Worm (Caenorhabditis elegans) whole organism, L2 larva: Measurements from ENCODE around the gene R12G8.1.
A peak's percentile ranks its signal among the peaks of the same experiment; 100 is the strongest.

Experiments used
- C34F6.9 ChIP-seq: fragments of 150-350 bp; optimal IDR thresholded peaks from 2 replicates; lab custom pipeline; 2014; ENCODE audit warnings: missing biosample characterization, missing genetic modification characterization
- F13H6.1 ChIP-seq: sonication (generic microtip); optimal IDR thresholded peaks from 2 replicates; lab custom pipeline; 2016; ENCODE audit warnings: missing genetic modification characterization, missing compliant biosample characterization
- R02D3.7 ChIP-seq: fragments of 150-350 bp; optimal IDR thresholded peaks from 2 replicates; lab custom pipeline; 2014; ENCODE audit warnings: missing biosample characterization, missing genetic modification characterization
- Y55F3AM.14 ChIP-seq: fragments of 200-800 bp; sonication (Bioruptor generic); optimal IDR thresholded peaks from 2 replicates; lab custom pipeline; 2018; ENCODE audit warnings: mild to moderate bottlenecking, missing genetic modification characterization, missing compliant biosample characterization
- ZK546.5 ChIP-seq: sonication (generic microtip); optimal IDR thresholded peaks from 2 replicates; lab custom pipeline; 2017; ENCODE audit warnings: missing biosample characterization, missing genetic modification characterization
- aly-2 ChIP-seq: fragments of 150-350 bp; optimal IDR thresholded peaks from 2 replicates; lab custom pipeline; 2014; ENCODE audit warnings: missing biosample characterization, missing genetic modification characterization
- ceh-16 ChIP-seq: fragments of 150-350 bp; optimal IDR thresholded peaks from 2 replicates; lab custom pipeline; 2014; ENCODE audit warnings: missing biosample characterization, missing genetic modification characterization
- crh-2 ChIP-seq: sonication (generic microtip); optimal IDR thresholded peaks from 2 replicates; lab custom pipeline; 2017; ENCODE audit warnings: missing biosample characterization, missing genetic modification characterization
- egl-27 ChIP-seq: sonication (generic microtip); optimal IDR thresholded peaks from 3 replicates; lab custom pipeline; 2017; ENCODE audit warnings: missing biosample characterization, missing genetic modification reagents, missing genetic modification characterization
- elt-1 ChIP-seq: fragments of 150-350 bp; optimal IDR thresholded peaks from 2 replicates; lab custom pipeline; 2014; ENCODE audit warnings: missing biosample characterization, missing genetic modification characterization
- elt-3 ChIP-seq: sonication (generic microtip); optimal IDR thresholded peaks from 2 replicates; lab custom pipeline; 2017; ENCODE audit warnings: missing biosample characterization, missing genetic modification characterization
- fos-1 ChIP-seq: fragments of 150-350 bp; optimal IDR thresholded peaks from 2 replicates; lab custom pipeline; 2014; ENCODE audit warnings: missing biosample characterization, missing genetic modification characterization
- gmeb-1 ChIP-seq: fragments of 150-350 bp; optimal IDR thresholded peaks from 2 replicates; lab custom pipeline; 2014; ENCODE audit warnings: missing biosample characterization, missing genetic modification characterization
- lin-11 ChIP-seq: fragments of 150-350 bp; sonication (generic microtip); optimal IDR thresholded peaks from 2 replicates; lab custom pipeline; 2014; ENCODE audit warnings: missing biosample characterization, missing genetic modification characterization, inconsistent platforms, mixed read lengths
- lin-13 ChIP-seq: fragments of 150-350 bp; optimal IDR thresholded peaks from 2 replicates; lab custom pipeline; 2014; ENCODE audit warnings: missing biosample characterization, missing genetic modification reagents, missing genetic modification characterization
- lin-39 ChIP-seq: fragments of 150-350 bp; optimal IDR thresholded peaks from 2 replicates; lab custom pipeline; 2014; ENCODE audit warnings: missing biosample characterization, missing genetic modification reagents, missing genetic modification characterization
- mab-5 ChIP-seq: fragments of 150-350 bp; optimal IDR thresholded peaks from 2 replicates; lab custom pipeline; 2014; ENCODE audit warnings: missing biosample characterization, missing genetic modification characterization
- mbf-1 ChIP-seq: sonication (generic microtip); optimal IDR thresholded peaks from 2 replicates; lab custom pipeline; 2017; ENCODE audit warnings: missing biosample characterization, missing genetic modification characterization
- mdl-1 ChIP-seq, 2 experiments: fragments of 150-350 bp in 1 of 2; sonication (generic microtip) in 1 of 2; optimal IDR thresholded peaks; 2 replicates each; lab custom pipeline; 2017; ENCODE audit warnings: missing biosample characterization in 2 of 2, missing genetic modification characterization in 2 of 2
- nhr-10 ChIP-seq: sonication (generic microtip); optimal IDR thresholded peaks from 2 replicates; lab custom pipeline; 2017; ENCODE audit warnings: missing biosample characterization, missing genetic modification characterization
- nhr-11 ChIP-seq: fragments of 150-350 bp; optimal IDR thresholded peaks from 2 replicates; lab custom pipeline; 2014; ENCODE audit warnings: missing biosample characterization, missing genetic modification characterization
- nhr-129 ChIP-seq: fragments of 150-350 bp; optimal IDR thresholded peaks from 2 replicates; lab custom pipeline; 2014; ENCODE audit warnings: missing biosample characterization, missing genetic modification characterization
- nhr-237 ChIP-seq: fragments of 150-350 bp; optimal IDR thresholded peaks from 2 replicates; lab custom pipeline; 2014; ENCODE audit warnings: missing biosample characterization, missing genetic modification characterization
- nhr-25 ChIP-seq: fragments of 150-350 bp; sonication (generic microtip); optimal IDR thresholded peaks from 3 replicates; lab custom pipeline; 2014; ENCODE audit warnings: missing biosample characterization, missing genetic modification characterization
- nhr-6 ChIP-seq: fragments of 150-350 bp; optimal IDR thresholded peaks from 2 replicates; lab custom pipeline; 2014; ENCODE audit warnings: missing biosample characterization, missing genetic modification characterization
- nhr-77 ChIP-seq: fragments of 150-350 bp; optimal IDR thresholded peaks from 2 replicates; lab custom pipeline; 2014; ENCODE audit warnings: missing biosample characterization, missing genetic modification characterization
- sem-4 ChIP-seq: fragments of 150-350 bp; optimal IDR thresholded peaks from 2 replicates; lab custom pipeline; 2014; ENCODE audit warnings: missing biosample characterization, missing genetic modification reagents, missing genetic modification characterization
- skn-1 ChIP-seq: sonication (generic microtip); optimal IDR thresholded peaks from 2 replicates; lab custom pipeline; 2017; ENCODE audit warnings: missing biosample characterization, missing genetic modification characterization
- sma-3 ChIP-seq: sonication (generic microtip); optimal IDR thresholded peaks from 2 replicates; lab custom pipeline; 2016; ENCODE audit warnings: missing genetic modification reagents, missing genetic modification characterization, missing compliant biosample characterization
- sma-9 ChIP-seq, 2 experiments: fragments of 150-350 bp in 1 of 2; sonication (generic microtip) in 1 of 2; optimal IDR thresholded peaks; 2 replicates each; lab custom pipeline; 2014 to 2016; ENCODE audit warnings: missing genetic modification characterization in 2 of 2, mild to moderate bottlenecking in 1 of 2, missing biosample characterization in 1 of 2, missing compliant biosample characterization in 1 of 2, missing genetic modification reagents in 1 of 2, moderate library complexity in 1 of 2
- unc-62 ChIP-seq: fragments of 150-350 bp; optimal IDR thresholded peaks from 2 replicates; lab custom pipeline; 2014; ENCODE audit warnings: missing biosample characterization, missing genetic modification reagents, missing genetic modification characterization
- ztf-11 ChIP-seq: sonication (generic microtip); optimal IDR thresholded peaks from 2 replicates; lab custom pipeline; 2017; ENCODE audit warnings: missing biosample characterization, missing genetic modification characterization
- ztf-4 ChIP-seq: fragments of 150-350 bp; optimal IDR thresholded peaks from 2 replicates; lab custom pipeline; 2014; ENCODE audit warnings: missing biosample characterization, missing genetic modification characterization

Gene R12G8.1

DNA sequence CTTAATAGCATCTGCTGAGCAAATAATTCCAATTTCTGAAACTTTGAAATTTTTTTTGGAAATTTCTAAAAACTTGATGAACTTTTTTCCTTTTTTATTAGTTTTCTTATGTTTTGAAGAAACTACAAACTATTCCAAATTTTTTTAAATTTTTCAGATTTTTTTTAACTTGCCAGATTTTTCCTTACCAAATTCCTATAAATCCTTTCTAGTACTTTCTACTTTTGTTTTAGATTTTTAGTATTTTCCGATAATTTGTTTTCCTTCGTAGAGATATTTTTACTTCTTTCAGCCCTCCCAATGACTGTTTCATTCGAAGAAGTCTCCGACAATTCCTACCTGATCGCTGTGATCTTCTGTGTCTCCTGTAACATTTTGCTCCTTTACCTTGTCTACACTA lies 30.4 kb downstream of the R12G8.1 start, which contains the start of gene str-77:
str-77 (plus strand) TSS at position 301 of the 400 bp plus-strand sequence.
- TF ChIP-seq nhr-129 (tag; lab: Kevin White, UChicago) (no peak), ZK546.5 (tag; lab: Kevin White, UChicago) (no peak), lin-11 (tag; lab: Kevin White, UChicago) (no peak), ztf-11 (tag; lab: Kevin White, UChicago) (no peak), nhr-6 (tag; lab: Kevin White, UChicago) (no peak), fos-1 (tag; lab: Kevin White, UChicago) (no peak), aly-2 (tag; lab: Kevin White, UChicago) (no peak), Y55F3AM.14 (no peak), elt-3 (no peak), mbf-1 (tag; lab: Kevin White, UChicago) (no peak), mdl-1 (tag; optimal IDR thresholded peaks at IDR 0.05; lab: Kevin White, UChicago) (no peak), lin-39 (tag; lab: Kevin White, UChicago) (no peak), F13H6.1 (tag; lab: Kevin White, UChicago) (no peak), R02D3.7 (tag; lab: Kevin White, UChicago) (no peak), lin-13 (GFP tag; lab: Kevin White, UChicago) (no peak)

DNA sequence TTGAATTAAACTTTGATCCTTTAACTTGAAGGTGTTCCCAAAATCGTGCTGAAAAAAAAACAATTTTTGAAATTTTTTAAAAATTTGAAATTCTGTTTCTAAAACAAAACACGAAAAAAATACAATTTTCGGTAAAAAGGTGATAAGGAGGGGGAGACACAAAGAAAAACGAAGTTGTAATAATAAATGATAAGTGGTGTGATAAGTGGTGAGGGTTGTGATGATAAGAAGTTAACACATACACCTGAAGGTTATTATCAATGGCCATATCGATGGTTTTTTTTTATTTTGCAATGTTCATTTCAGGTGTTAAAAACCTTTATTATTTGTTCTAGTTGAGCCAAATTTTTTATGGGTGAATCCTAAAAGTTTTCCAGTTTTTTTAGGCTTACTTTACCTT lies 34.7 kb downstream of the R12G8.1 start, which contains the start of gene twk-33:
twk-33 (minus strand) TSS at position 48 of the 400 bp plus-strand sequence.
- TF ChIP-seq crh-2 (tag; lab: Kevin White, UChicago) (peak; percentile 15), unc-62 (GFP tag; lab: Kevin White, UChicago) (no peak), lin-39 (tag; lab: Kevin White, UChicago) (no peak), sma-3 (no peak), nhr-129 (tag; lab: Kevin White, UChicago) (no peak), sem-4 (no peak), nhr-25 (no peak), fos-1 (tag; lab: Kevin White, UChicago) (peak; percentile 91), ztf-11 (tag; lab: Kevin White, UChicago) (no peak), R02D3.7 (tag; lab: Kevin White, UChicago) (no peak), gmeb-1 (tag; lab: Kevin White, UChicago) (peak; percentile 51), ZK546.5 (tag; lab: Kevin White, UChicago) (no peak), nhr-11 (tag; lab: Kevin White, UChicago) (no peak), mab-5 (no peak), egl-27 (tag; lab: Kevin White, UChicago) (no peak), ceh-16 (tag; lab: Kevin White, UChicago) (no peak)

DNA sequence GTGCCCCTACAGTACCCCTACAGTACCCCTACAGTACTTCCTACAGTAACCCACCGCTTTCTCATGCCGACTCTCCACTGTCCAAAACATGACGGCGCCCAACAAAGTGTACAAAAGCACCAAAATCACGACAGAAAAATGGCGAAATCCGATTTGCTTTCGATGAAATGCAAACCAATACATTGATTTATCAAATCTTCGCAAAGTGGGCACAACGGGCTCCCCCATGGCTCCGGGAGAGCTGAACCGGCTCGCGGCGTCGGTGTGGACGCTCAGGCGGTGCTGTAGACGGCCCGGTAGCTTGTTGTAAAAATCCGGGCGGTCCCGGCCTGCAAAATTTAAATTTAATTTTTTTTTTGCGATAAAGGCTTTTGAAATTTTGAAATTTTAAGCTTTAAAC lies 36.7 kb downstream of the R12G8.1 start:
- TF ChIP-seq nhr-129 (tag; lab: Kevin White, UChicago) (no peak), C34F6.9 (no peak), ztf-4 (no peak), Y55F3AM.14 (no peak)

DNA sequence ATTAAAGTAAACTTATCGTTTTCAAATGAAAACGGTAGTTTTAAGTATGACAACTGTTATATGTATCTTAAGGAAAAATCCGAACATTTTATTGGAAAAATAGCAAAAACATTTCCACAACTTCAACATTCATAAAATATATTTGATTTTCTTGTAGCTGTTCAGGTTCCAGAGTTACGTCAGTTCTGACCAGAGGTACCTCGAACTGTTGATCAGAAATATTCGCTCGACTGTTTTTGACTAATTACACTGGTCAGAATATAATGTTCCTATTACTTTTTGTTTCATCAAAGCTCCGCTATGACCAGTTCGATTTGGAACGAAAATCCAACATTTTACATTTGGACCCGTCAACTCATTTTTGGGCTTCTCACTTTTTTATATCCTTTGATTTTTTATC lies 42.0 kb downstream of the R12G8.1 start, which contains the start of gene srh-31:
srh-31 (plus strand) TSS at position 301 of the 400 bp plus-strand sequence.
- TF ChIP-seq nhr-25 (no peak), nhr-11 (tag; lab: Kevin White, UChicago) (no peak), nhr-77 (tag; lab: Kevin White, UChicago) (no peak), skn-1 (tag; lab: Kevin White, UChicago) (no peak), lin-11 (tag; lab: Kevin White, UChicago) (no peak)
- TF ChIP-seq, all 48 proteins: peak for 0

DNA sequence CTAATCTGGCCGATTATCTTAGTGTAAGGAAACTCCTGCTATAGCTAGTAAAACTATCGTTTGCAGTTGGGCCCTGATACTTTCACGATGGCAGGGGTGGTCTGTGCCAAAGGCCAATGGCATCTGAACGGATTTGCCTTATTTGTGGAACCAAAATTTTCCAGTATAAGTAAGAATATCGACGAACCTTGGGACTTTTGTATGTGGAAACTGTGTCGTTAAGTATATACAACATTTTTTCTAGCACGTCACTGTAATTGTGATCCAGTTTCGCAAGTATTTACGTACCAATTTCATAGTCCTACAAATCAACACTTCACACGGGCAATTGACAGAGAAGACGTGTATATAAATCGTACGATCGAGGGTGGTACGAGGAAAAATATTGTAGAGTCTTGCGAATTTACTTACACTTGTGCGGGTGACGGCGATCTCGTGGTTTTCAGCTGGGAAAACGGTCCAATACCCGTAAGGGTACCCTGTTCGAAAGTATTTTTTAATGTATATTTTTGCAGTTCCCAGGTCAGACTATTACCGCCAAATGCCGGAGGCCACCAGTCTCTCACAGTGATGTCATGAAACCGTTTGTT lies 42.7 kb downstream of the R12G8.1 start:
- TF ChIP-seq mab-5: no peak
- TF ChIP-seq crh-2 (tag; lab: Kevin White, UChicago): no peak
- no peak for TF ChIP-seq ztf-4
- no peak for TF ChIP-seq nhr-10 (tag; lab: Kevin White, UChicago)
- TF ChIP-seq elt-1 (tag; lab: Kevin White, UChicago): no peak
- TF ChIP-seq sma-9 (GFP tag; optimal IDR thresholded peaks at IDR 0.05; lab: Kevin White, UChicago): no peak
- no peak for TF ChIP-seq sma-9 (tag; optimal IDR thresholded peaks at IDR 0.05; lab: Kevin White, UChicago)
- TF ChIP-seq F13H6.1 (tag; lab: Kevin White, UChicago): no peak
- TF ChIP-seq C34F6.9: no peak
- TF ChIP-seq nhr-11 (tag; lab: Kevin White, UChicago): no peak
- TF ChIP-seq mdl-1 (tag; optimal IDR thresholded peaks at IDR 0.05; lab: Kevin White, UChicago): no peak
- TF ChIP-seq nhr-237: no peak
- no peak for TF ChIP-seq Y55F3AM.14
